Worm (Caenorhabditis elegans) whole organism, L4 larva: ENCODE data around the gene sod-1.
A peak's percentile ranks its signal among the peaks of the same experiment; 100 is the strongest.

Experiments
- F10B5.3 ChIP-seq: sonication (generic microtip); optimal IDR thresholded peaks from 2 replicates; lab custom pipeline; 2016; ENCODE audit warnings: mild to moderate bottlenecking, missing genetic modification characterization, missing compliant biosample characterization
- F37D6.2 ChIP-seq: sonication (generic microtip); optimal IDR thresholded peaks from 2 replicates; lab custom pipeline; 2016; ENCODE audit warnings: mild to moderate bottlenecking, missing genetic modification characterization, missing compliant biosample characterization
- T20F7.1 ChIP-seq: fragments of 200-800 bp; sonication (Bioruptor generic); optimal IDR thresholded peaks from 2 replicates; lab custom pipeline; 2018; ENCODE audit warnings: mild to moderate bottlenecking, missing genetic modification characterization, missing compliant biosample characterization
- Y105C5A.15 ChIP-seq: fragments of 200-800 bp; sonication (Bioruptor generic); IDR thresholded peaks from 2 replicates; pipeline ENCODE4 v1.3.6; 2022; ENCODE audit warnings: missing genetic modification characterization, missing compliant biosample characterization
- Y48G9A.11 ChIP-seq: fragments of 200-800 bp; sonication (Bioruptor generic); IDR thresholded peaks from 2 replicates; pipeline ENCODE4 v1.3.6; 2022; ENCODE audit warnings: missing genetic modification reagents, missing genetic modification characterization, missing compliant biosample characterization
- Y5F2A.4 ChIP-seq: fragments of 200-800 bp; sonication (Bioruptor generic); optimal IDR thresholded peaks from 2 replicates; lab custom pipeline; 2018; ENCODE audit warnings: mild to moderate bottlenecking, missing genetic modification characterization, missing compliant biosample characterization
- Y75B8A.6 ChIP-seq: fragments of 200-800 bp; sonication (Bioruptor generic); IDR thresholded peaks from 2 replicates; pipeline ENCODE4 v1.3.6; 2022; ENCODE audit warnings: missing genetic modification reagents, missing genetic modification characterization, missing compliant biosample characterization
- ZK546.5 ChIP-seq, 2 experiments: sonication (generic microtip); optimal IDR thresholded peaks; 2 replicates each; lab custom pipeline; 2017; ENCODE audit warnings: missing biosample characterization in 2 of 2, missing genetic modification characterization in 2 of 2
- aha-1 ChIP-seq: fragments of 150-350 bp; peaks from one replicate; lab custom pipeline; 2014; ENCODE audit warnings: missing biosample characterization, missing genetic modification characterization
- ama-1 ChIP-seq: fragments of 150-350 bp; optimal IDR thresholded peaks from 2 replicates; lab custom pipeline; 2014; ENCODE audit warnings: inconsistent platforms, mixed read lengths
- attf-4 ChIP-seq: sonication (generic microtip); optimal IDR thresholded peaks from 3 replicates; lab custom pipeline; 2017; ENCODE audit warnings: missing biosample characterization, missing genetic modification characterization
- ceh-32 ChIP-seq: sonication (generic microtip); optimal IDR thresholded peaks from 2 replicates; lab custom pipeline; 2016; ENCODE audit warnings: mild to moderate bottlenecking, missing genetic modification characterization, missing compliant biosample characterization; ENCODE audit not compliant: poor library complexity
- ceh-82 ChIP-seq: sonication (generic microtip); optimal IDR thresholded peaks from 2 replicates; lab custom pipeline; 2017; ENCODE audit warnings: missing biosample characterization, missing genetic modification characterization
- ces-1 ChIP-seq: fragments of 150-350 bp; sonication (generic microtip); optimal IDR thresholded peaks from 4 replicates; lab custom pipeline; 2014; ENCODE audit warnings: missing biosample characterization, missing genetic modification reagents, missing genetic modification characterization
- daf-12 ChIP-seq: fragments of 150-350 bp; optimal IDR thresholded peaks from 2 replicates; lab custom pipeline; 2014; ENCODE audit warnings: missing biosample characterization, missing genetic modification reagents, missing genetic modification characterization
- dmd-9 ChIP-seq: fragments of 200-800 bp; sonication (Bioruptor generic); IDR thresholded peaks from 2 replicates; pipeline ENCODE4 v1.3.6; 2022; ENCODE audit warnings: missing genetic modification reagents, missing genetic modification characterization, missing compliant biosample characterization
- dve-1 ChIP-seq: sonication (generic microtip); optimal IDR thresholded peaks from 2 replicates; lab custom pipeline; 2017; ENCODE audit warnings: antibody characterized with exemption, mild to moderate bottlenecking, missing genetic modification characterization, missing compliant biosample characterization; ENCODE audit not compliant: insufficient read depth
- egl-27 ChIP-seq: sonication (generic microtip); optimal IDR thresholded peaks from 3 replicates; lab custom pipeline; 2017; ENCODE audit warnings: missing biosample characterization, missing genetic modification reagents, missing genetic modification characterization
- egl-43 ChIP-seq: fragments of 200-800 bp; sonication (Bioruptor generic); IDR thresholded peaks from 2 replicates; pipeline ENCODE4 v1.3.6; 2022; ENCODE audit warnings: missing genetic modification reagents, missing genetic modification characterization, missing compliant biosample characterization
- fos-1 ChIP-seq: fragments of 150-350 bp; optimal IDR thresholded peaks from 2 replicates; lab custom pipeline; 2014; ENCODE audit warnings: missing biosample characterization, missing genetic modification characterization
- hif-1 ChIP-seq, 2 experiments: sonication (generic microtip); optimal IDR thresholded peaks; 2 replicates each; lab custom pipeline; 2016 to 2017; ENCODE audit warnings: missing compliant biosample characterization in 2 of 2, missing genetic modification characterization in 2 of 2, missing genetic modification reagents in 2 of 2, missing genotype in 2 of 2, mild to moderate bottlenecking in 1 of 2
- hlh-11 ChIP-seq: fragments of 200-800 bp; sonication (Bioruptor generic); optimal IDR thresholded peaks from 2 replicates; lab custom pipeline; 2018; ENCODE audit warnings: mild to moderate bottlenecking, missing genetic modification characterization, missing compliant biosample characterization
- hlh-30 ChIP-seq: sonication (generic microtip); optimal IDR thresholded peaks from 2 replicates; lab custom pipeline; 2017; ENCODE audit warnings: antibody characterized with exemption, mild to moderate bottlenecking, missing genetic modification characterization, missing compliant biosample characterization; ENCODE audit not compliant: insufficient read depth
- lim-7 ChIP-seq: fragments of 200-800 bp; sonication (Bioruptor generic); IDR thresholded peaks from 2 replicates; pipeline ENCODE4 v1.3.6; 2022; ENCODE audit warnings: missing genetic modification characterization, missing compliant biosample characterization
- mdl-1 ChIP-seq, 2 experiments: fragments of 150-350 bp in 1 of 2; sonication (generic microtip) in 1 of 2; optimal IDR thresholded peaks; 2 replicates each; lab custom pipeline; 2014 to 2017; ENCODE audit warnings: missing biosample characterization in 2 of 2, missing genetic modification characterization in 2 of 2
- mep-1 ChIP-seq: fragments of 150-350 bp; sonication (generic microtip); optimal IDR thresholded peaks from 3 replicates; lab custom pipeline; 2014; ENCODE audit warnings: missing biosample characterization, missing genetic modification characterization
- mes-2 ChIP-seq: sonication (generic microtip); optimal IDR thresholded peaks from 2 replicates; lab custom pipeline; 2016; ENCODE audit warnings: missing genotype, mild to moderate bottlenecking, missing genetic modification characterization, missing compliant biosample characterization; ENCODE audit not compliant: poor library complexity, severe bottlenecking
- nhr-10 ChIP-seq: fragments of 150-350 bp; optimal IDR thresholded peaks from 2 replicates; lab custom pipeline; 2014; ENCODE audit warnings: missing biosample characterization, missing genetic modification characterization
- nhr-102 ChIP-seq: sonication (generic microtip); optimal IDR thresholded peaks from 2 replicates; lab custom pipeline; 2016; ENCODE audit warnings: mild to moderate bottlenecking, missing genetic modification characterization, moderate library complexity, missing compliant biosample characterization
- nhr-111 ChIP-seq: fragments of 200-800 bp; sonication (Bioruptor generic); optimal IDR thresholded peaks from 2 replicates; lab custom pipeline; 2018; ENCODE audit warnings: mild to moderate bottlenecking, missing genetic modification characterization, missing compliant biosample characterization
- nhr-28 ChIP-seq: fragments of 150-350 bp; optimal IDR thresholded peaks from 2 replicates; lab custom pipeline; 2014; ENCODE audit warnings: missing biosample characterization, missing genetic modification characterization
- nhr-41 ChIP-seq: fragments of 200-800 bp; sonication (Bioruptor generic); IDR thresholded peaks from 2 replicates; pipeline ENCODE4 v1.3.6; 2022; ENCODE audit warnings: missing genetic modification reagents, missing genetic modification characterization, missing compliant biosample characterization
- nhr-77 ChIP-seq: fragments of 150-350 bp; optimal IDR thresholded peaks from 2 replicates; lab custom pipeline; 2014; ENCODE audit warnings: missing biosample characterization, missing genetic modification characterization
- pqm-1 ChIP-seq: sonication (generic microtip); optimal IDR thresholded peaks from 2 replicates; lab custom pipeline; 2017; ENCODE audit warnings: missing biosample characterization, missing genetic modification characterization
- rbr-2 ChIP-seq: sonication (generic microtip); optimal IDR thresholded peaks from 2 replicates; lab custom pipeline; 2016; ENCODE audit warnings: missing genotype, missing genetic modification characterization, missing compliant biosample characterization
- sdz-12 ChIP-seq: fragments of 200-800 bp; sonication (Bioruptor generic); optimal IDR thresholded peaks from 2 replicates; lab custom pipeline; 2018; ENCODE audit warnings: mild to moderate bottlenecking, missing genetic modification characterization, missing compliant biosample characterization
- set-16 ChIP-seq: fragments of 200-800 bp; sonication (Bioruptor generic); IDR thresholded peaks from 2 replicates; pipeline ENCODE4 v1.3.6; 2022; ENCODE audit warnings: missing genetic modification reagents, missing genetic modification characterization, missing compliant biosample characterization
- spr-1 ChIP-seq: sonication (generic microtip); optimal IDR thresholded peaks from 2 replicates; lab custom pipeline; 2016; ENCODE audit warnings: mild to moderate bottlenecking, missing genetic modification characterization, missing compliant biosample characterization
- spr-3 ChIP-seq: fragments of 200-800 bp; sonication (Bioruptor generic); optimal IDR thresholded peaks from 2 replicates; lab custom pipeline; 2018; ENCODE audit warnings: mild to moderate bottlenecking, missing genetic modification characterization, missing compliant biosample characterization
- unc-130 ChIP-seq: sonication (generic microtip); optimal IDR thresholded peaks from 2 replicates; lab custom pipeline; 2016; ENCODE audit warnings: missing genetic modification reagents, missing genetic modification characterization, missing compliant biosample characterization
- unc-39 ChIP-seq: sonication (generic microtip); optimal IDR thresholded peaks from 2 replicates; lab custom pipeline; 2017; ENCODE audit warnings: missing biosample characterization, missing genetic modification characterization
- unc-62 ChIP-seq, 3 experiments: fragments of 150-350 bp in 1 of 3; sonication (generic microtip); optimal IDR thresholded peaks in 2 of 3; peaks in 1 of 3; 1 replicate in 1 of 3; 2 replicates in 2 of 3; lab custom pipeline; 2014 to 2017; ENCODE audit warnings: missing biosample characterization in 3 of 3, missing genetic modification characterization in 3 of 3, missing genetic modification reagents in 3 of 3, missing genotype in 1 of 3
- zag-1 ChIP-seq: fragments of 150-350 bp; optimal IDR thresholded peaks from 2 replicates; lab custom pipeline; 2014; ENCODE audit warnings: missing biosample characterization, missing genetic modification characterization
- zfp-2 ChIP-seq: sonication (generic microtip); optimal IDR thresholded peaks from 2 replicates; lab custom pipeline; 2016; ENCODE audit warnings: mild to moderate bottlenecking, missing genetic modification characterization, missing compliant biosample characterization
- zfp-3 ChIP-seq: fragments of 200-800 bp; sonication (Bioruptor generic); conservative IDR thresholded peaks from 2 replicates; pipeline ENCODE4 v1.3.6; 2022; ENCODE audit warnings: missing genetic modification reagents, missing genetic modification characterization, missing compliant biosample characterization
- zip-11 ChIP-seq: fragments of 200-800 bp; sonication (Bioruptor generic); IDR thresholded peaks from 2 replicates; pipeline ENCODE4 v1.3.6; 2022; ENCODE audit warnings: missing genetic modification characterization, missing compliant biosample characterization
- ztf-7 ChIP-seq: fragments of 150-350 bp; optimal IDR thresholded peaks from 2 replicates; lab custom pipeline; 2014; ENCODE audit warnings: missing biosample characterization, missing genetic modification characterization

sod-1 gene

ce11 chrII:6951250-6951806 is 22.4 kb downstream of the sod-1 start, which contains the start of the genes malt-1 and ceh-38 (continued):
- TF ChIP-seq zip-11 (GFP tag; lab: Robert Waterston, UW) (no peak), T20F7.1 (GFP tag; lab: Kevin White, UChicago) (peak; percentile 88), hlh-11 (tag; lab: Kevin White, UChicago) (peak; percentile 96), nhr-102 (tag; lab: Kevin White, UChicago) (peak; percentile 78), hif-1 (tag; optimal IDR thresholded peaks at IDR 0.05; lab: Kevin White, UChicago) (peak; percentile 35 to 84), zfp-2 (tag; lab: Kevin White, UChicago) (peak; percentile 59), nhr-111 (GFP tag; lab: Kevin White, UChicago) (no peak), zfp-3 (GFP tag; lab: Robert Waterston, UW) (no peak), ceh-32 (peak; percentile 19), unc-62 (GFP tag; optimal IDR thresholded peaks at IDR 0.05 in 1 of 2; lab: Kevin White, UChicago) (peak in 1 of 2 experiments; percentile 100), unc-62 (tag; optimal IDR thresholded peaks at IDR 0.05; lab: Kevin White, UChicago) (no peak), Y75B8A.6 (GFP tag; lab: Robert Waterston, UW) (no peak), nhr-41 (GFP tag; lab: Robert Waterston, UW) (0 out of 2 replicates have a peak, but pooled peaks have one; percentile 12), attf-4 (tag; lab: Kevin White, UChicago) (peak; percentile 56), ZK546.5 (tag; optimal IDR thresholded peaks at IDR 0.05; lab: Kevin White, UChicago) (peak in 1 of 2 experiments; percentile 60), sdz-12 (GFP tag; lab: Kevin White, UChicago) (no peak), Y105C5A.15 (GFP tag; lab: Robert Waterston, UW) (no peak), ces-1 (GFP tag; lab: Kevin White, UChicago) (no peak), dve-1 (tag; lab: Kevin White, UChicago) (peak; percentile 98), mes-2 (tag; lab: Kevin White, UChicago) (peak; percentile 95), Y48G9A.11 (no peak), nhr-10 (tag; lab: Kevin White, UChicago) (peak; percentile 68), unc-130 (GFP tag; lab: Kevin White, UChicago) (peak; percentile 16), fos-1 (tag; lab: Kevin White, UChicago) (peak; percentile 43), Y5F2A.4 (GFP tag; lab: Kevin White, UChicago) (no peak), mep-1 (peak; percentile 98), zag-1 (tag; lab: Kevin White, UChicago) (peak; percentile 18), lim-7 (GFP tag; lab: Robert Waterston, UW) (no peak), daf-12 (tag; lab: Kevin White, UChicago) (no peak), set-16 (no peak), unc-39 (tag; lab: Kevin White, UChicago) (no peak), ztf-7 (tag; lab: Kevin White, UChicago) (peak; percentile 77), mdl-1 (tag; optimal IDR thresholded peaks at IDR 0.05; lab: Kevin White, UChicago) (peak; percentile 54 to 98), aha-1 (tag; lab: Kevin White, UChicago) (peak; percentile 92), nhr-77 (tag; lab: Kevin White, UChicago) (peak; percentile 93)

ce11 chrII:6943299-6944051 is 30.2 kb downstream of the sod-1 start:
- peak; percentile 30 for TF ChIP-seq hlh-11 (tag; lab: Kevin White, UChicago)
- TF ChIP-seq zip-11 (GFP tag; lab: Robert Waterston, UW): no peak
- peak; percentile 28 for TF ChIP-seq T20F7.1 (GFP tag; lab: Kevin White, UChicago)
- peak; percentile 59 for TF ChIP-seq nhr-28 (tag; lab: Kevin White, UChicago)
- TF ChIP-seq dve-1 (tag; lab: Kevin White, UChicago): peak; percentile 18
- no peak for TF ChIP-seq ceh-82 (tag; lab: Kevin White, UChicago)
- no peak for TF ChIP-seq dmd-9 (GFP tag; lab: Robert Waterston, UW)
- TF ChIP-seq F37D6.2 (tag; lab: Kevin White, UChicago): peak; percentile 51
- no peak for TF ChIP-seq ama-1 (lab: Kevin White, UChicago)
- TF ChIP-seq F10B5.3 (tag; lab: Kevin White, UChicago): no peak
- no peak for TF ChIP-seq hlh-30 (tag; lab: Kevin White, UChicago)
- peak; percentile 16 for TF ChIP-seq spr-1 (tag; lab: Kevin White, UChicago)
- no peak for TF ChIP-seq egl-27 (tag; lab: Kevin White, UChicago)
- peak; percentile 61 for TF ChIP-seq rbr-2 (tag; lab: Kevin White, UChicago)
- no peak for TF ChIP-seq Y48G9A.11
- peak; percentile 30 for TF ChIP-seq mep-1
- TF ChIP-seq pqm-1 (tag; lab: Kevin White, UChicago): peak; percentile 63
- TF ChIP-seq egl-43: peak; percentile 78
- no peak for TF ChIP-seq spr-3 (GFP tag; lab: Kevin White, UChicago)
- no peak for TF ChIP-seq nhr-41 (GFP tag; lab: Robert Waterston, UW)
